Fruit fly (Drosophila melanogaster) whole organism, embryonic: ENCODE results near the gene CG12818.
A peak's percentile ranks its signal among the peaks of the same experiment; 100 is the strongest.

ENCODE experiments used
- Atf6 ChIP-seq: fragments of 200-800 bp; sonication (Bioruptor generic); IDR thresholded peaks from 2 replicates; pipeline ENCODE4 v1.3.6; 2022; ENCODE audit warnings: missing biosample characterization, missing genetic modification characterization
- CG10462 ChIP-seq: fragments of 200-800 bp; sonication (Bioruptor generic); optimal IDR thresholded peaks from 2 replicates; lab custom pipeline; 2016; ENCODE audit warnings: missing biosample characterization, missing genetic modification characterization
- CG11504 ChIP-seq: fragments of 200-800 bp; sonication (Bioruptor generic); optimal IDR thresholded peaks from 3 replicates; lab custom pipeline; 2019; ENCODE audit warnings: missing biosample characterization, mild to moderate bottlenecking, missing genetic modification characterization, moderate library complexity
- CG12155 ChIP-seq: fragments of 200-800 bp; sonication (Bioruptor generic); optimal IDR thresholded peaks from 3 replicates; lab custom pipeline; 2016; ENCODE audit warnings: missing biosample characterization, missing genetic modification characterization
- CG12659 ChIP-seq: fragments of 200-800 bp; sonication (Bioruptor generic); optimal IDR thresholded peaks from 3 replicates; lab custom pipeline; 2017; ENCODE audit warnings: mild to moderate bottlenecking, missing biosample characterization, missing genetic modification reagents, missing genetic modification characterization
- CG12769 ChIP-seq: fragments of 200-800 bp; sonication (Bioruptor generic); optimal IDR thresholded peaks from 2 replicates; lab custom pipeline; 2019; ENCODE audit warnings: missing biosample characterization, mild to moderate bottlenecking, missing genetic modification characterization, moderate library complexity
- CG13296 ChIP-seq: fragments of 200-800 bp; sonication (Bioruptor generic); optimal IDR thresholded peaks from 3 replicates; lab custom pipeline; 2018; ENCODE audit warnings: missing biosample characterization, mild to moderate bottlenecking, missing genetic modification characterization
- CG15269 ChIP-seq: fragments of 200-800 bp; sonication (Bioruptor generic); optimal IDR thresholded peaks from 2 replicates; lab custom pipeline; 2018; ENCODE audit warnings: missing biosample characterization, mild to moderate bottlenecking, missing genetic modification characterization, moderate library complexity
- CG17186 ChIP-seq: fragments of 200-800 bp; sonication (Bioruptor generic); optimal IDR thresholded peaks from 3 replicates; lab custom pipeline; 2017; ENCODE audit warnings: missing biosample characterization, missing genetic modification reagents, missing genetic modification characterization
- CG18599 ChIP-seq: fragments of 200-800 bp; sonication (Bioruptor generic); optimal IDR thresholded peaks from 3 replicates; lab custom pipeline; 2017; ENCODE audit warnings: missing biosample characterization, missing genetic modification characterization, mild to moderate bottlenecking, moderate library complexity, missing genetic modification reagents
- CG2120 ChIP-seq: fragments of 200-800 bp; sonication (Bioruptor generic); optimal IDR thresholded peaks from 3 replicates; lab custom pipeline; 2016; ENCODE audit warnings: missing biosample characterization, missing genetic modification characterization
- CG2129 ChIP-seq: fragments of 200-800 bp; sonication (Bioruptor generic); IDR thresholded peaks from 2 replicates; pipeline ENCODE4 v1.3.6; 2022; ENCODE audit warnings: missing biosample characterization, missing genetic modification characterization; ENCODE audit not compliant: partially characterized antibody
- CG31224 ChIP-seq: fragments of 200-800 bp; sonication (Bioruptor generic); IDR thresholded peaks from 2 replicates; pipeline ENCODE4 v1.3.6; 2022; ENCODE audit warnings: missing biosample characterization, missing genetic modification characterization
- CG3281 ChIP-seq: fragments of 200-800 bp; sonication (Bioruptor generic); optimal IDR thresholded peaks from 3 replicates; lab custom pipeline; 2017; ENCODE audit warnings: missing biosample characterization, mild to moderate bottlenecking, missing genetic modification characterization
- CG33557 ChIP-seq: fragments of 200-800 bp; sonication (Bioruptor generic); optimal IDR thresholded peaks from 2 replicates; lab custom pipeline; 2019; ENCODE audit warnings: missing biosample characterization, mild to moderate bottlenecking, missing genetic modification characterization, moderate library complexity
- CG3407 ChIP-seq: fragments of 200-800 bp; sonication (Bioruptor generic); optimal IDR thresholded peaks from 2 replicates; lab custom pipeline; 2018; ENCODE audit warnings: missing biosample characterization, mild to moderate bottlenecking, missing genetic modification characterization
- CG6854 ChIP-seq: fragments of 200-800 bp; sonication (Bioruptor generic); optimal IDR thresholded peaks from 3 replicates; lab custom pipeline; 2017; ENCODE audit warnings: missing biosample characterization, mild to moderate bottlenecking, missing genetic modification characterization
- CG7786 ChIP-seq: fragments of 200-800 bp; sonication (Bioruptor generic); optimal IDR thresholded peaks from 2 replicates; lab custom pipeline; 2016; ENCODE audit warnings: missing biosample characterization, missing genetic modification characterization
- CG8281 ChIP-seq: fragments of 200-800 bp; sonication (Bioruptor generic); optimal IDR thresholded peaks from 2 replicates; lab custom pipeline; 2018; ENCODE audit warnings: missing biosample characterization, mild to moderate bottlenecking, missing genetic modification characterization, moderate library complexity
- CG8290 ChIP-seq, 3 experiments: fragments of 200-800 bp; sonication (Bioruptor generic); optimal IDR thresholded peaks; 2 replicates each; lab custom pipeline; 2016 to 2019; ENCODE audit warnings: missing biosample characterization in 3 of 3, missing genetic modification characterization in 3 of 3, mild to moderate bottlenecking in 2 of 3, moderate library complexity in 1 of 3
- CoRest ChIP-seq: fragments of 200-800 bp; sonication (Bioruptor generic); optimal IDR thresholded peaks from 3 replicates; lab custom pipeline; 2018; ENCODE audit warnings: missing biosample characterization, mild to moderate bottlenecking, missing genetic modification characterization, moderate library complexity
- Dek ChIP-seq: fragments of 200-800 bp; sonication (Bioruptor generic); optimal IDR thresholded peaks from 3 replicates; lab custom pipeline; 2019; ENCODE audit warnings: missing biosample characterization, mild to moderate bottlenecking, missing genetic modification characterization, moderate library complexity
- Eip74EF ChIP-seq, 2 experiments: fragments of 200-800 bp in 1 of 2; fragments of >200 bp in 1 of 2; sonication (Bioruptor generic) in 1 of 2; optimal IDR thresholded peaks; 2 replicates each; lab custom pipeline; 2017 to 2019; ENCODE audit warnings: missing biosample characterization in 2 of 2, missing genetic modification characterization in 2 of 2, mild to moderate bottlenecking in 1 of 2, moderate library complexity in 1 of 2
- H2.0 ChIP-seq: fragments of 200-800 bp; sonication (Bioruptor generic); IDR thresholded peaks from 2 replicates; pipeline ENCODE4 v1.3.6; 2022; ENCODE audit warnings: missing biosample characterization, missing genetic modification characterization
- HHEX ChIP-seq: fragments of 200-800 bp; sonication (Bioruptor generic); optimal IDR thresholded peaks from 3 replicates; lab custom pipeline; 2017; ENCODE audit warnings: missing biosample characterization, mild to moderate bottlenecking, missing genetic modification characterization, missing genetic modification reagents
- Hr51 ChIP-seq, 2 experiments: fragments of 200-800 bp; sonication (Bioruptor generic); optimal IDR thresholded peaks; 2 replicates in 1 of 2; 3 replicates in 1 of 2; lab custom pipeline; 2016 to 2018; ENCODE audit warnings: missing biosample characterization in 2 of 2, missing genetic modification characterization in 2 of 2, mild to moderate bottlenecking in 1 of 2, moderate library complexity in 1 of 2
- Oli ChIP-seq: fragments of 200-800 bp; sonication (Bioruptor generic); optimal IDR thresholded peaks from 2 replicates; lab custom pipeline; 2018; ENCODE audit warnings: missing biosample characterization, mild to moderate bottlenecking, missing genetic modification characterization, moderate library complexity
- Rfx ChIP-seq: fragments of 200-800 bp; sonication (Bioruptor generic); IDR thresholded peaks from 2 replicates; pipeline ENCODE4 v1.3.6; 2022; ENCODE audit warnings: missing biosample characterization, missing genetic modification characterization
- Scr ChIP-seq: fragments of 200-800 bp; sonication (Bioruptor generic); IDR thresholded peaks from 2 replicates; pipeline ENCODE4 v1.3.6; 2022; ENCODE audit warnings: missing biosample characterization, missing genetic modification characterization; ENCODE audit not compliant: partially characterized antibody
- Usf ChIP-seq: fragments of 200-800 bp; sonication (Bioruptor generic); optimal IDR thresholded peaks from 2 replicates; lab custom pipeline; 2017; ENCODE audit warnings: missing genotype, missing biosample characterization, missing genetic modification characterization
- Xrp1 ChIP-seq: fragments of 200-800 bp; sonication (Bioruptor generic); IDR thresholded peaks from 2 replicates; pipeline ENCODE4 v1.3.6; 2022; ENCODE audit warnings: missing biosample characterization, missing genetic modification characterization
- bowl ChIP-seq: fragments of 200-800 bp; sonication (Bioruptor generic); IDR thresholded peaks from 2 replicates; pipeline ENCODE4 v1.3.6; 2022; ENCODE audit warnings: missing biosample characterization, missing genetic modification characterization
- chif ChIP-seq, 2 experiments: fragments of 200-800 bp; sonication (Bioruptor generic); optimal IDR thresholded peaks; 3 replicates each; lab custom pipeline; 2016; ENCODE audit warnings: missing biosample characterization in 2 of 2, missing genetic modification characterization in 2 of 2
- cwo ChIP-seq: fragments of 200-800 bp; sonication (Bioruptor generic); optimal IDR thresholded peaks from 3 replicates; lab custom pipeline; 2017; ENCODE audit warnings: missing biosample characterization, missing genetic modification characterization, mild to moderate bottlenecking, moderate library complexity, missing genetic modification reagents
- fd3F ChIP-seq: fragments of 200-800 bp; sonication (Bioruptor generic); optimal IDR thresholded peaks from 2 replicates; lab custom pipeline; 2018; ENCODE audit warnings: missing biosample characterization, mild to moderate bottlenecking, missing genetic modification characterization, moderate library complexity
- fru ChIP-seq: fragments of >200 bp; optimal IDR thresholded peaks from 2 replicates; lab custom pipeline; 2017
- gem ChIP-seq: fragments of 200-800 bp; sonication (Bioruptor generic); optimal IDR thresholded peaks from 2 replicates; lab custom pipeline; 2019; ENCODE audit warnings: missing biosample characterization, mild to moderate bottlenecking, missing genetic modification characterization, moderate library complexity
- grau ChIP-seq: fragments of 200-800 bp; optimal IDR thresholded peaks from 3 replicates; lab custom pipeline; 2019; ENCODE audit warnings: missing biosample characterization, mild to moderate bottlenecking, missing genetic modification characterization, moderate library complexity
- her ChIP-seq: fragments of 200-800 bp; sonication (Bioruptor generic); optimal IDR thresholded peaks from 2 replicates; lab custom pipeline; 2016; ENCODE audit warnings: missing biosample characterization, missing genetic modification characterization
- lab ChIP-seq: fragments of 200-800 bp; sonication (Bioruptor generic); optimal IDR thresholded peaks from 3 replicates; lab custom pipeline; 2017; ENCODE audit warnings: missing biosample characterization, missing genetic modification characterization, mild to moderate bottlenecking, moderate library complexity, missing genetic modification reagents
- lilli ChIP-seq: fragments of 200-800 bp; sonication (Bioruptor generic); optimal IDR thresholded peaks from 3 replicates; lab custom pipeline; 2016; ENCODE audit warnings: missing biosample characterization, missing genetic modification characterization
- org-1 ChIP-seq: fragments of 200-800 bp; sonication (Bioruptor generic); optimal IDR thresholded peaks from 2 replicates; lab custom pipeline; 2017; ENCODE audit warnings: missing biosample characterization, missing genetic modification characterization
- pho ChIP-seq: fragments of 200-800 bp; sonication (Bioruptor generic); optimal IDR thresholded peaks from 2 replicates; lab custom pipeline; 2016; ENCODE audit warnings: missing biosample characterization, missing genetic modification characterization
- pita ChIP-seq: fragments of 200-800 bp; sonication (Bioruptor generic); optimal IDR thresholded peaks from 2 replicates; lab custom pipeline; 2017; ENCODE audit warnings: missing biosample characterization, mild to moderate bottlenecking, missing genetic modification characterization
- schlank ChIP-seq: fragments of 200-800 bp; sonication (Bioruptor generic); optimal IDR thresholded peaks from 2 replicates; lab custom pipeline; 2018; ENCODE audit warnings: missing biosample characterization, mild to moderate bottlenecking, missing genetic modification characterization
- sd ChIP-seq: fragments of 200-800 bp; sonication (Bioruptor generic); optimal IDR thresholded peaks from 3 replicates; lab custom pipeline; 2018; ENCODE audit warnings: missing biosample characterization, mild to moderate bottlenecking, missing genetic modification characterization, moderate library complexity
- sens ChIP-seq: fragments of 200-800 bp; sonication (Bioruptor generic); peaks from one replicate; lab custom pipeline; 2016; ENCODE audit warnings: missing biosample characterization, missing genetic modification characterization
- sqz ChIP-seq: fragments of 200-800 bp; sonication (Bioruptor generic); optimal IDR thresholded peaks from 3 replicates; lab custom pipeline; 2018; ENCODE audit warnings: missing biosample characterization, mild to moderate bottlenecking, missing genetic modification characterization
- sug ChIP-seq: fragments of 200-800 bp; optimal IDR thresholded peaks from 2 replicates; lab custom pipeline; 2019; ENCODE audit warnings: missing biosample characterization, mild to moderate bottlenecking, missing genetic modification characterization, moderate library complexity
- tup ChIP-seq: fragments of 200-800 bp; sonication (Bioruptor generic); optimal IDR thresholded peaks from 2 replicates; lab custom pipeline; 2016; ENCODE audit warnings: missing biosample characterization, mild to moderate bottlenecking, missing genetic modification characterization, moderate library complexity

The CG12818 gene

DNA sequence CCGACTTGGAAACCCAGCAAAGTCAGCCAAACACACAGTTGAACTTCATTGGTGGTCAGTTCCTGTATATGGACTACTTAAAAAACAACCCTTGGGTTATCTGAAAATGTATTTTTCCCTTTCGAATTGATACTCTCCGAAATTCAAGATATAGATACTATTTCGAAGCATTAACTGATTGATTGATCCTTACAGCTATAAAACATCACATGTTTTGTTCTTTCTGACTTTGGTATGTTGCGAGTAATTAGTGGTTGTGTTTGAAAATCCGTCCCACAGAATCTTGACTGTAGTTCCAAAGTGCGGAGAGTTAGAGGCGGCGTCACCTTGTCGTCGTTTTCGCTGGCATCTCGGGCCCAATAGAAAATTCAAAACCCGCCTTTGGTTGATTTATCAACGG is 48.6 kb downstream of the CG12818 start:
- TF ChIP-seq CG7786 (no peak), Scr (GFP tag; lab: Robert Waterston, UW) (no peak), CG2129 (no peak), chif (GFP tag; optimal IDR thresholded peaks at IDR 0.05; lab: Kevin White, UChicago) (no peak), Usf (GFP tag; lab: Kevin White, UChicago) (no peak), lab (GFP tag; lab: Kevin White, UChicago) (peak; percentile 8), CG2120 (GFP tag; lab: Kevin White, UChicago) (peak; percentile 70), CG12155 (GFP tag; lab: Kevin White, UChicago) (peak; percentile 4), Eip74EF (GFP tag; optimal IDR thresholded peaks at IDR 0.05; lab: Kevin White, UChicago) (no peak), tup (GFP tag; lab: Kevin White, UChicago) (no peak), Oli (tag; lab: Kevin White, UChicago) (peak; percentile 3), CG11504 (tag; lab: Kevin White, UChicago) (peak; percentile 1), HHEX (peak; percentile 20), sens (GFP tag; lab: Kevin White, UChicago) (peak; percentile 64), Rfx (GFP tag; lab: Robert Waterston, UW) (no peak), sd (tag; lab: Kevin White, UChicago) (peak; percentile 22), fru (no peak), CoRest (tag; lab: Kevin White, UChicago) (peak; percentile 16), CG17186 (GFP tag; lab: Kevin White, UChicago) (no peak), gem (peak; percentile 21), Xrp1 (GFP tag; lab: Robert Waterston, UW) (no peak), CG10462 (no peak), Hr51 (GFP tag; optimal IDR thresholded peaks at IDR 0.05; lab: Kevin White, UChicago) (peak in 1 of 2 experiments; percentile 18), pho (GFP tag; lab: Kevin White, UChicago) (peak; percentile 9), CG18599 (GFP tag; lab: Kevin White, UChicago) (peak; percentile 55), grau (tag; lab: Kevin White, UChicago) (peak; percentile 86), Atf6 (GFP tag; lab: Robert Waterston, UW) (no peak), Dek (tag; lab: Kevin White, UChicago) (no peak), pita (GFP tag; lab: Kevin White, UChicago) (no peak), lilli (GFP tag; lab: Kevin White, UChicago) (peak; percentile 19), schlank (tag; lab: Kevin White, UChicago) (no peak), CG12659 (GFP tag; lab: Kevin White, UChicago) (peak; percentile 4), CG6854 (GFP tag; lab: Kevin White, UChicago) (no peak), CG3281 (GFP tag; lab: Kevin White, UChicago) (peak; percentile 32), CG31224 (GFP tag; lab: Robert Waterston, UW) (no peak), bowl (GFP tag; lab: Robert Waterston, UW) (no peak), cwo (GFP tag; lab: Kevin White, UChicago) (peak; percentile 11), CG8281 (tag; lab: Kevin White, UChicago) (no peak), CG3407 (GFP tag; lab: Kevin White, UChicago) (no peak), CG8290 (GFP tag; optimal IDR thresholded peaks at IDR 0.05; lab: Kevin White, UChicago) (no peak), CG8290 (tag; optimal IDR thresholded peaks at IDR 0.05; lab: Kevin White, UChicago) (peak in 1 of 2 experiments; percentile 49), org-1 (no peak), sqz (GFP tag; lab: Kevin White, UChicago) (no peak), CG13296 (no peak), her (GFP tag; lab: Kevin White, UChicago) (peak; percentile 2), fd3F (GFP tag; lab: Kevin White, UChicago) (peak; percentile 21), CG33557 (GFP tag; lab: Kevin White, UChicago) (no peak), CG15269 (peak; percentile 44), sug (tag; lab: Kevin White, UChicago) (peak; percentile 42), CG12769 (peak; percentile 4), H2.0 (GFP tag; lab: Robert Waterston, UW) (no peak)
